Fruit fly (Drosophila melanogaster) whole organism, embryonic: Measurements from ENCODE around the gene CG43610.

ENCODE experiments used
- Abd-B ChIP-seq: fragments of 200-800 bp; sonication (Bioruptor generic); optimal IDR thresholded peaks from 2 replicates; lab custom pipeline; 2018; ENCODE audit warnings: missing biosample characterization, mild to moderate bottlenecking, missing genetic modification characterization, moderate library complexity
- BtbVII ChIP-seq: fragments of 200-800 bp; sonication (Bioruptor generic); optimal IDR thresholded peaks from 3 replicates; lab custom pipeline; 2017; ENCODE audit warnings: missing biosample characterization, mild to moderate bottlenecking, missing genetic modification characterization
- CG12071 ChIP-seq: fragments of 200-800 bp; sonication (Bioruptor generic); optimal IDR thresholded peaks from 3 replicates; lab custom pipeline; 2018; ENCODE audit warnings: missing biosample characterization, mild to moderate bottlenecking, missing genetic modification characterization
- CG12299 ChIP-seq: fragments of 200-800 bp; sonication (Bioruptor generic); optimal IDR thresholded peaks from 2 replicates; lab custom pipeline; 2018; ENCODE audit warnings: missing biosample characterization, mild to moderate bottlenecking, missing genetic modification characterization
- CG13123 ChIP-seq: fragments of 200-800 bp; sonication (Bioruptor generic); optimal IDR thresholded peaks from 2 replicates; lab custom pipeline; 2016; ENCODE audit warnings: missing biosample characterization, missing genetic modification characterization
- CG13624 ChIP-seq: fragments of 200-800 bp; sonication (Bioruptor generic); optimal IDR thresholded peaks from 2 replicates; lab custom pipeline; 2016; ENCODE audit warnings: missing biosample characterization, missing genetic modification characterization
- CG14441 ChIP-seq: fragments of 200-800 bp; sonication (Bioruptor generic); IDR thresholded peaks from 2 replicates; pipeline ENCODE4 v1.3.6; 2022; ENCODE audit warnings: missing biosample characterization, missing genetic modification characterization
- CG15011 ChIP-seq: fragments of 200-800 bp; sonication (Bioruptor generic); optimal IDR thresholded peaks from 3 replicates; lab custom pipeline; 2018; ENCODE audit warnings: missing biosample characterization, mild to moderate bottlenecking, missing genetic modification characterization
- CG17186 ChIP-seq: fragments of 200-800 bp; sonication (Bioruptor generic); optimal IDR thresholded peaks from 3 replicates; lab custom pipeline; 2017; ENCODE audit warnings: missing biosample characterization, missing genetic modification reagents, missing genetic modification characterization
- CG17385 ChIP-seq: fragments of 200-800 bp; sonication (Bioruptor generic); optimal IDR thresholded peaks from 3 replicates; lab custom pipeline; 2018; ENCODE audit warnings: missing biosample characterization, mild to moderate bottlenecking, missing genetic modification characterization
- CG2116 ChIP-seq: fragments of 200-800 bp; sonication (Bioruptor generic); optimal IDR thresholded peaks from 3 replicates; lab custom pipeline; 2018; ENCODE audit warnings: missing biosample characterization, mild to moderate bottlenecking, missing genetic modification characterization
- CG34224 ChIP-seq: fragments of 200-800 bp; sonication (Bioruptor generic); IDR thresholded peaks from 3 replicates; pipeline ENCODE4 v1.3.6; 2022; ENCODE audit warnings: missing biosample characterization, missing genetic modification characterization; ENCODE audit not compliant: partially characterized antibody
- CG3995 ChIP-seq: fragments of 200-800 bp; sonication (Bioruptor generic); optimal IDR thresholded peaks from 3 replicates; lab custom pipeline; 2016; ENCODE audit warnings: missing biosample characterization, missing genetic modification characterization
- CG4707 ChIP-seq: fragments of 200-800 bp; sonication (Bioruptor generic); optimal IDR thresholded peaks from 2 replicates; lab custom pipeline; 2018; ENCODE audit warnings: missing biosample characterization, mild to moderate bottlenecking, missing genetic modification characterization, moderate library complexity
- CG6272 ChIP-seq: fragments of 200-800 bp; sonication (Bioruptor generic); IDR thresholded peaks from 2 replicates; pipeline ENCODE4 v1.3.6; 2022; ENCODE audit warnings: missing biosample characterization, missing genetic modification characterization
- CG7839 ChIP-seq: fragments of 200-800 bp; sonication (Bioruptor generic); optimal IDR thresholded peaks from 3 replicates; lab custom pipeline; 2018; ENCODE audit warnings: missing biosample characterization, mild to moderate bottlenecking, missing genetic modification characterization, moderate library complexity
- CG7928 ChIP-seq: fragments of 200-800 bp; sonication (Bioruptor generic); optimal IDR thresholded peaks from 2 replicates; lab custom pipeline; 2017; ENCODE audit warnings: missing biosample characterization, mild to moderate bottlenecking, missing genetic modification characterization
- CG9932 ChIP-seq: fragments of 200-800 bp; sonication (Bioruptor generic); IDR thresholded peaks from 2 replicates; pipeline ENCODE4 v1.3.6; 2022; ENCODE audit warnings: missing biosample characterization, missing genetic modification characterization
- D19B ChIP-seq: fragments of 200-800 bp; sonication (Bioruptor generic); optimal IDR thresholded peaks from 2 replicates; lab custom pipeline; 2017; ENCODE audit warnings: missing biosample characterization, mild to moderate bottlenecking, missing genetic modification characterization
- Deaf1 ChIP-seq: fragments of 200-800 bp; optimal IDR thresholded peaks from 3 replicates; lab custom pipeline; 2019; ENCODE audit warnings: missing biosample characterization, mild to moderate bottlenecking, missing genetic modification characterization, moderate library complexity
- Dfd ChIP-seq, 2 experiments: fragments of >200 bp; optimal IDR thresholded peaks; 2 replicates each; lab custom pipeline; 2017; ENCODE audit warnings: missing biosample characterization in 2 of 2, missing genetic modification characterization in 2 of 2
- Doc3 ChIP-seq: fragments of 200-800 bp; sonication (Bioruptor generic); IDR thresholded peaks from 3 replicates; pipeline ENCODE4 v1.3.6; 2022; ENCODE audit warnings: missing biosample characterization, missing genetic modification characterization; ENCODE audit not compliant: partially characterized antibody
- Ets97D ChIP-seq: fragments of 200-800 bp; sonication (Bioruptor generic); optimal IDR thresholded peaks from 3 replicates; lab custom pipeline; 2016; ENCODE audit warnings: missing biosample characterization, missing genetic modification characterization
- HLH54F ChIP-seq: fragments of 200-800 bp; sonication (Bioruptor generic); optimal IDR thresholded peaks from 3 replicates; lab custom pipeline; 2016; ENCODE audit warnings: missing biosample characterization, missing genetic modification characterization
- Hand ChIP-seq: fragments of 200-800 bp; sonication (Bioruptor generic); optimal IDR thresholded peaks from 2 replicates; lab custom pipeline; 2017; ENCODE audit warnings: mild to moderate bottlenecking, missing biosample characterization, missing genetic modification reagents, missing genetic modification characterization
- Hmx ChIP-seq: fragments of 200-800 bp; sonication (Bioruptor generic); optimal IDR thresholded peaks from 2 replicates; lab custom pipeline; 2016; ENCODE audit warnings: missing biosample characterization, missing genetic modification characterization
- Oli ChIP-seq: fragments of 200-800 bp; sonication (Bioruptor generic); optimal IDR thresholded peaks from 2 replicates; lab custom pipeline; 2018; ENCODE audit warnings: missing biosample characterization, mild to moderate bottlenecking, missing genetic modification characterization, moderate library complexity
- Pdp1 ChIP-seq, 2 experiments: fragments of 200-800 bp; sonication (Bioruptor generic); optimal IDR thresholded peaks; 3 replicates each; lab custom pipeline; 2016; ENCODE audit warnings: missing biosample characterization in 2 of 2, missing genetic modification characterization in 2 of 2, mild to moderate bottlenecking in 1 of 2, moderate library complexity in 1 of 2
- Ptx1 ChIP-seq: fragments of 200-800 bp; sonication (Bioruptor generic); IDR thresholded peaks from 2 replicates; pipeline ENCODE4 v1.3.6; 2022; ENCODE audit warnings: missing biosample characterization, missing genetic modification characterization
- Taf1 ChIP-seq: fragments of 200-800 bp; sonication (Bioruptor generic); IDR thresholded peaks from 2 replicates; pipeline ENCODE4 v1.3.6; 2022; ENCODE audit warnings: missing biosample characterization, missing genetic modification characterization
- ase ChIP-seq: fragments of 200-800 bp; sonication (Bioruptor generic); IDR thresholded peaks from 3 replicates; pipeline ENCODE4 v1.3.6; 2022; ENCODE audit warnings: missing biosample characterization, missing genetic modification characterization
- ash1 ChIP-seq: fragments of 200-800 bp; sonication (Bioruptor generic); optimal IDR thresholded peaks from 2 replicates; lab custom pipeline; 2018; ENCODE audit warnings: missing biosample characterization, mild to moderate bottlenecking, missing genetic modification characterization
- cato ChIP-seq: fragments of 200-800 bp; sonication (Bioruptor generic); optimal IDR thresholded peaks from 2 replicates; lab custom pipeline; 2016; ENCODE audit warnings: missing biosample characterization, missing genetic modification characterization, borderline replicate concordance
- corto ChIP-seq: fragments of 200-800 bp; sonication (Bioruptor generic); optimal IDR thresholded peaks from 2 replicates; lab custom pipeline; 2016; ENCODE audit warnings: missing biosample characterization, mild to moderate bottlenecking, missing genetic modification characterization, moderate library complexity
- gem ChIP-seq: fragments of 200-800 bp; sonication (Bioruptor generic); optimal IDR thresholded peaks from 2 replicates; lab custom pipeline; 2019; ENCODE audit warnings: missing biosample characterization, mild to moderate bottlenecking, missing genetic modification characterization, moderate library complexity
- ind ChIP-seq: fragments of 200-800 bp; sonication (Bioruptor generic); optimal IDR thresholded peaks from 3 replicates; lab custom pipeline; 2016; ENCODE audit warnings: missing biosample characterization, missing genetic modification characterization
- lab ChIP-seq: fragments of 200-800 bp; sonication (Bioruptor generic); optimal IDR thresholded peaks from 3 replicates; lab custom pipeline; 2017; ENCODE audit warnings: missing biosample characterization, missing genetic modification characterization, mild to moderate bottlenecking, moderate library complexity, missing genetic modification reagents
- lola ChIP-seq, 3 experiments: fragments of >200 bp in 2 of 3; fragments of 200-800 bp in 1 of 3; sonication (Bioruptor generic) in 1 of 3; optimal IDR thresholded peaks; 2 replicates each; lab custom pipeline; 2017 to 2019; ENCODE audit warnings: missing biosample characterization in 3 of 3, missing genetic modification characterization in 3 of 3, mild to moderate bottlenecking in 1 of 3, moderate library complexity in 1 of 3
- nerfin-2 ChIP-seq: fragments of 200-800 bp; sonication (Bioruptor generic); IDR thresholded peaks from 2 replicates; pipeline ENCODE4 v1.3.6; 2022; ENCODE audit warnings: missing biosample characterization, missing genetic modification characterization; ENCODE audit not compliant: partially characterized antibody
- oc ChIP-seq: fragments of 200-800 bp; sonication (Bioruptor generic); optimal IDR thresholded peaks from 2 replicates; lab custom pipeline; 2018; ENCODE audit warnings: missing biosample characterization, mild to moderate bottlenecking, missing genetic modification characterization, moderate library complexity
- run ChIP-seq: fragments of 200-800 bp; sonication (Bioruptor generic); optimal IDR thresholded peaks from 3 replicates; lab custom pipeline; 2018; ENCODE audit warnings: missing biosample characterization, mild to moderate bottlenecking, missing genetic modification characterization
- sisA ChIP-seq: fragments of 200-800 bp; sonication (Bioruptor generic); IDR thresholded peaks from 2 replicates; pipeline ENCODE4 v1.3.6; 2022; ENCODE audit warnings: missing biosample characterization, missing genetic modification characterization
- sna ChIP-seq: fragments of 200-800 bp; sonication (Bioruptor generic); IDR thresholded peaks from 2 replicates; pipeline ENCODE4 v1.3.6; 2022; ENCODE audit warnings: missing biosample characterization, missing genetic modification characterization; ENCODE audit not compliant: partially characterized antibody
- tx ChIP-seq: fragments of 200-800 bp; sonication (Bioruptor generic); optimal IDR thresholded peaks from 2 replicates; lab custom pipeline; 2016; ENCODE audit warnings: missing biosample characterization, missing genetic modification characterization
- unpg ChIP-seq: fragments of 200-800 bp; sonication (Bioruptor generic); optimal IDR thresholded peaks from 3 replicates; lab custom pipeline; 2018; ENCODE audit warnings: missing biosample characterization, mild to moderate bottlenecking, missing genetic modification characterization, moderate library complexity
- zf30C ChIP-seq: fragments of 200-800 bp; sonication (Bioruptor generic); optimal IDR thresholded peaks from 3 replicates; lab custom pipeline; 2018; ENCODE audit warnings: missing biosample characterization, mild to moderate bottlenecking, missing genetic modification characterization

CG43610 gene

dm6 chr2L:6797408-6797807, 1.6 kb upstream of the CG43610 start (continued):
- TF ChIP-seq Ets97D (GFP tag; lab: Kevin White, UChicago) (peak; percentile 50), D19B (GFP tag; lab: Kevin White, UChicago) (no peak), ind (GFP tag; lab: Kevin White, UChicago) (no peak), cato (no peak), Deaf1 (tag; lab: Kevin White, UChicago) (no peak), CG14441 (GFP tag; lab: Robert Waterston, UW) (peak; percentile 44; the same call in 1 of the 2 replicates), unpg (GFP tag; lab: Kevin White, UChicago) (peak; percentile 9), ash1 (GFP tag; lab: Kevin White, UChicago) (no peak), CG34224 (GFP tag; lab: Robert Waterston, UW) (0 out of 3 replicates have a peak, but pooled peaks have one; percentile 17), BtbVII (GFP tag; lab: Kevin White, UChicago) (no peak), gem (tag; lab: Kevin White, UChicago) (peak; percentile 36), HLH54F (GFP tag; lab: Kevin White, UChicago) (peak; percentile 9), CG12071 (GFP tag; lab: Kevin White, UChicago) (no peak), CG2116 (GFP tag; lab: Kevin White, UChicago) (peak; percentile 82), Abd-B (GFP tag; lab: Kevin White, UChicago) (peak; percentile 23), CG13624 (peak; percentile 49), ase (GFP tag; lab: Robert Waterston, UW) (peak; percentile 52; the same call in 1 of the 3 replicates), Pdp1 (GFP tag; optimal IDR thresholded peaks at IDR 0.05; lab: Kevin White, UChicago) (peak in 1 of 2 experiments; percentile 42), oc (tag; lab: Kevin White, UChicago) (no peak), tx (GFP tag; lab: Kevin White, UChicago) (no peak), CG15011 (GFP tag; lab: Kevin White, UChicago) (no peak), corto (GFP tag; lab: Kevin White, UChicago) (no peak), Hmx (GFP tag; lab: Kevin White, UChicago) (no peak), CG17186 (GFP tag; lab: Kevin White, UChicago) (no peak), run (tag; lab: Kevin White, UChicago) (no peak), CG6272 (no peak), CG7928 (peak; percentile 6), zf30C (GFP tag; lab: Kevin White, UChicago) (no peak), CG17385 (no peak), sisA (peak; percentile 43; the same call in 1 of the 2 replicates), nerfin-2 (GFP tag; lab: Robert Waterston, UW) (peak; percentile 12; the same call in 1 of the 2 replicates), Taf1 (GFP tag; lab: Robert Waterston, UW) (no peak), CG12299 (tag; lab: Kevin White, UChicago) (peak; percentile 16), lola (GFP tag; optimal IDR thresholded peaks at IDR 0.05; lab: Kevin White, UChicago) (no peak), CG7839 (peak; percentile 59), CG9932 (GFP tag; lab: Robert Waterston, UW) (peak; percentile 61), Dfd (GFP tag; optimal IDR thresholded peaks at IDR 0.05; lab: Kevin White, UChicago) (no peak), Hand (GFP tag; lab: Kevin White, UChicago) (no peak), CG13123 (no peak), CG4707 (GFP tag; lab: Kevin White, UChicago) (no peak), sna (GFP tag; lab: Robert Waterston, UW) (no peak), CG3995 (GFP tag; lab: Kevin White, UChicago) (no peak), lab (no peak), Oli (tag; lab: Kevin White, UChicago) (no peak), Ptx1 (GFP tag; lab: Robert Waterston, UW) (0 out of 2 replicates have a peak, but pooled peaks have one; percentile 38), Doc3 (GFP tag; lab: Robert Waterston, UW) (0 out of 3 replicates have a peak, but pooled peaks have one; percentile 34)
